Fruit fly (Drosophila melanogaster) whole organism, adult: Measurements from ENCODE around the gene Nlg3.

Experiments
- CG11617 ChIP-seq: fragments of 200-800 bp; sonication (Bioruptor generic); optimal IDR thresholded peaks from 2 replicates; lab custom pipeline; 2017; ENCODE audit warnings: mild to moderate bottlenecking, missing biosample characterization, missing genetic modification reagents, missing genetic modification characterization
- CG12768 ChIP-seq: fragments of 200-800 bp; sonication (Bioruptor generic); optimal IDR thresholded peaks from 2 replicates; lab custom pipeline; 2017; ENCODE audit warnings: missing biosample characterization, missing genetic modification characterization, mild to moderate bottlenecking, moderate library complexity, missing genetic modification reagents
- CG14711 ChIP-seq: fragments of 200-800 bp; sonication (Bioruptor generic); optimal IDR thresholded peaks from 2 replicates; lab custom pipeline; 2018; ENCODE audit warnings: missing biosample characterization, mild to moderate bottlenecking, missing genetic modification characterization, moderate library complexity
- CG1620 ChIP-seq: fragments of 200-800 bp; sonication (Bioruptor generic); optimal IDR thresholded peaks from 2 replicates; lab custom pipeline; 2016; ENCODE audit warnings: missing biosample characterization, missing genetic modification characterization
- CG33017 ChIP-seq: fragments of 200-800 bp; sonication (Bioruptor generic); optimal IDR thresholded peaks from 2 replicates; lab custom pipeline; 2018; ENCODE audit warnings: missing biosample characterization, mild to moderate bottlenecking, missing genetic modification characterization, moderate library complexity
- CG5204 ChIP-seq: fragments of 200-800 bp; sonication (Bioruptor generic); optimal IDR thresholded peaks from 2 replicates; lab custom pipeline; 2016; ENCODE audit warnings: missing biosample characterization, missing genetic modification characterization
- CG7045 ChIP-seq: fragments of 200-800 bp; sonication (Bioruptor generic); optimal IDR thresholded peaks from 2 replicates; lab custom pipeline; 2017; ENCODE audit warnings: missing biosample characterization, mild to moderate bottlenecking, missing genetic modification characterization
- CG7101 ChIP-seq: fragments of 200-800 bp; sonication (Bioruptor generic); optimal IDR thresholded peaks from 2 replicates; lab custom pipeline; 2018; ENCODE audit warnings: missing biosample characterization, mild to moderate bottlenecking, missing genetic modification characterization, moderate library complexity
- Clk ChIP-seq: fragments of 200-800 bp; sonication (Bioruptor generic); optimal IDR thresholded peaks from 2 replicates; lab custom pipeline; 2017; ENCODE audit warnings: missing biosample characterization, missing genetic modification characterization
- Crg-1 ChIP-seq: fragments of 200-800 bp; sonication (Bioruptor generic); optimal IDR thresholded peaks from 2 replicates; lab custom pipeline; 2016; ENCODE audit warnings: missing biosample characterization, missing genetic modification characterization
- Hr96 ChIP-seq: fragments of 200-800 bp; sonication (Bioruptor generic); optimal IDR thresholded peaks from 2 replicates; lab custom pipeline; 2016; ENCODE audit warnings: missing biosample characterization, missing genetic modification characterization
- Mnt ChIP-seq: fragments of 200-800 bp; sonication (Bioruptor generic); optimal IDR thresholded peaks from 2 replicates; lab custom pipeline; 2016; ENCODE audit warnings: missing biosample characterization, mild to moderate bottlenecking, missing genetic modification characterization
- bab1 ChIP-seq: fragments of 200-800 bp; sonication (Bioruptor generic); optimal IDR thresholded peaks from 3 replicates; lab custom pipeline; 2019; ENCODE audit warnings: missing biosample characterization, mild to moderate bottlenecking, missing genetic modification characterization, moderate library complexity
- cic ChIP-seq: fragments of 200-800 bp; sonication (Bioruptor generic); optimal IDR thresholded peaks from 2 replicates; lab custom pipeline; 2017; ENCODE audit warnings: missing biosample characterization, mild to moderate bottlenecking, missing genetic modification characterization, moderate library complexity
- cnc ChIP-seq, 2 experiments: fragments of >200 bp; optimal IDR thresholded peaks; 2 replicates each; lab custom pipeline; 2017
- kay ChIP-seq: fragments of 200-800 bp; sonication (Bioruptor generic); peaks from one replicate; lab custom pipeline; 2016; ENCODE audit warnings: missing biosample characterization, missing genetic modification characterization, borderline replicate concordance
- ovo ChIP-seq: fragments of 200-800 bp; sonication (Bioruptor generic); optimal IDR thresholded peaks from 2 replicates; lab custom pipeline; 2016; ENCODE audit warnings: missing biosample characterization, missing genetic modification characterization
- pad ChIP-seq: fragments of 200-800 bp; sonication (Bioruptor generic); optimal IDR thresholded peaks from 3 replicates; lab custom pipeline; 2017; ENCODE audit warnings: missing biosample characterization, missing genetic modification characterization, mild to moderate bottlenecking, moderate library complexity, missing genetic modification reagents
- tj ChIP-seq: fragments of 200-800 bp; sonication (Bioruptor generic); optimal IDR thresholded peaks from 3 replicates; lab custom pipeline; 2017; ENCODE audit warnings: missing biosample characterization, mild to moderate bottlenecking, missing genetic modification characterization, moderate library complexity
- toe ChIP-seq: fragments of 200-800 bp; sonication (Bioruptor generic); optimal IDR thresholded peaks from 2 replicates; lab custom pipeline; 2016; ENCODE audit warnings: missing biosample characterization, missing genetic modification characterization

The Nlg3 gene

dm6 chr3R:7538435-7538834 is 100.8 kb downstream of the Nlg3 start, which contains the start of gene alpha-Est4:
Gene alpha-Est4, minus strand, starts transcription at chr3R:7538615.
- no peak for TF ChIP-seq cnc (optimal IDR thresholded peaks at IDR 0.05; lab: Kevin White, UChicago)
- TF ChIP-seq kay: no peak
- no peak for TF ChIP-seq Crg-1 (GFP tag; lab: Kevin White, UChicago)
- no peak for TF ChIP-seq CG33017 (tag; lab: Kevin White, UChicago)
- TF ChIP-seq Hr96 (GFP tag; lab: Kevin White, UChicago): no peak
- no peak for TF ChIP-seq CG7045 (GFP tag; lab: Kevin White, UChicago)
- no peak for TF ChIP-seq pad (GFP tag; lab: Kevin White, UChicago)
- TF ChIP-seq CG5204 (GFP tag; lab: Kevin White, UChicago): no peak
- no peak for TF ChIP-seq CG1620
- TF ChIP-seq Mnt (GFP tag; lab: Kevin White, UChicago): no peak

DNA sequence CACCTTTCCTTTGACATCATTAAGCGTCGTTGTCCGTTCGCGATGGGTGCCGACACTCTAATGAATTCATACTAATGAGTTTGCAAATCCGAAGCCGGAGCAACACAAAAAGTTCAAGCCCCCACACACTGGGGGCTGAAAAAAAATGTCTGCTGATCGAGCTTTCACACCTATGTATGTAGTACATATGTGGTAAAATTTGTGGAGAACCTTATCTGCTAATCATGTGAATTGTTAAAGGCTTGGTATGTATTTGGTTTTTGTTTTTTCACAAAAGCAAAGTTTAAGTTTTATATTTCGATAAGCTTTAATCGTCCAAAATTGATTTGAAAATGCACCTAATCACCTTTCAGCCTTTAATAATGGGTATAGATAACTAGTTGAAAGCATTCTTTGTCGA is 103.0 kb downstream of the Nlg3 start, which contains the start of gene alpha-Est5:
TSS of gene alpha-Est5 (minus strand) at position 110 of the 400 bp plus-strand sequence.
- TF ChIP-seq Crg-1 (GFP tag; lab: Kevin White, UChicago): no peak
- TF ChIP-seq CG5204 (GFP tag; lab: Kevin White, UChicago): no peak
- TF ChIP-seq Clk (GFP tag; lab: Kevin White, UChicago): no peak
- TF ChIP-seq tj: peak; percentile 54
- TF ChIP-seq pad (GFP tag; lab: Kevin White, UChicago): no peak
- peak; percentile 21 for TF ChIP-seq toe (GFP tag; lab: Kevin White, UChicago)
- no peak for TF ChIP-seq CG14711 (tag; lab: Kevin White, UChicago)
- peak; percentile 40 for TF ChIP-seq CG33017 (tag; lab: Kevin White, UChicago)
- TF ChIP-seq ovo: no peak
- TF ChIP-seq kay: peak; percentile 87
- TF ChIP-seq cnc (optimal IDR thresholded peaks at IDR 0.05; lab: Kevin White, UChicago): peak in 1 of 2 experiments; percentile 55
- peak; percentile 4 for TF ChIP-seq Hr96 (GFP tag; lab: Kevin White, UChicago)
- peak; percentile 29 for TF ChIP-seq bab1 (GFP tag; lab: Kevin White, UChicago)
- peak; percentile 46 for TF ChIP-seq cic (GFP tag; lab: Kevin White, UChicago)
- peak; percentile 31 for TF ChIP-seq Mnt (GFP tag; lab: Kevin White, UChicago)
- no peak for TF ChIP-seq CG11617 (GFP tag; lab: Kevin White, UChicago)
- no peak for TF ChIP-seq CG7045 (GFP tag; lab: Kevin White, UChicago)
- no peak for TF ChIP-seq CG12768 (GFP tag; lab: Kevin White, UChicago)
- peak; percentile 41 for TF ChIP-seq CG1620
- TF ChIP-seq CG7101 (tag; lab: Kevin White, UChicago): peak; percentile 14

- no peak for TF ChIP-seq bab1 (GFP tag; lab: Kevin White, UChicago)
- TF ChIP-seq ovo: no peak
- no peak for TF ChIP-seq Mnt (GFP tag; lab: Kevin White, UChicago)
- no peak for TF ChIP-seq toe (GFP tag; lab: Kevin White, UChicago)
- no peak for TF ChIP-seq Hr96 (GFP tag; lab: Kevin White, UChicago)
- TF ChIP-seq CG5204 (GFP tag; lab: Kevin White, UChicago): no peak
- TF ChIP-seq cic (GFP tag; lab: Kevin White, UChicago): no peak
- no peak for TF ChIP-seq tj
- no peak for TF ChIP-seq CG7101 (tag; lab: Kevin White, UChicago)
- TF ChIP-seq CG1620: no peak
- no peak for TF ChIP-seq CG11617 (GFP tag; lab: Kevin White, UChicago)
- TF ChIP-seq CG33017 (tag; lab: Kevin White, UChicago): no peak
- TF ChIP-seq pad (GFP tag; lab: Kevin White, UChicago): no peak
- TF ChIP-seq Clk (GFP tag; lab: Kevin White, UChicago): no peak
Measured at dm6 chr3R:7535606-7536005, 103.6 kb downstream of the Nlg3 start.

DNA sequence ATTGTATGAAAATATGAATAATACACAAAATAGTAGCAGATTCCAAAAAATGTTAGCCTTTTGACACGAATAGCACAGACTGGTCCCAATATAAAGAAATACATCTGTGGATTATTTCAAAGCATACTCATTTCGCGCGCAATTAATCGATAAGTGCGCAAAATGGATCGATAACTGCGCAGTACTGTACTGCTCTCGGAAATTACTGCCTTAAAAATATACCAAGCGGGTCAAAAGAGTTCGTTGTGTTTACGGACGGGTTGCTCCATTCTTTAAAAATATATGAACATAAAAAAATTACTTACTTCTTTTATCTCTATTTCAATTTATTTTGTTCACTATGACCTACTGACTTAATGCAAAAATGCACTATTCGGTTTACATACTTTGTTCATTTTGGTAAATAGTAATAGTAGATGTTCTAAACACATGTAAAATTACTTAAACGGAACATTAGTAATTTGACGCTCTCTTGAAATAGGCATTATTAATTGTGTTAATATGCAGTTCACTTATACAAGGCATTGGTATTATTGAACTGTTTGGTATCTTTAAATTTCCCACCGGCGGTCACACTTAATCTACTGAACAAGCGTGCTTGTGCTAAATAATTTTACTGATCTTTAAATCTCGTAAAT is 108.9 kb downstream of the Nlg3 start, which contains the start of the genes Rtnl2 and alphaTub84D:
TSS of gene Rtnl2 (minus strand) at position 58 of the 638 bp plus-strand sequence.
TSS of gene alphaTub84D (plus strand) at position 570 of the 638 bp plus-strand sequence.
- no peak for TF ChIP-seq tj
- TF ChIP-seq Crg-1 (GFP tag; lab: Kevin White, UChicago): no peak
- no peak for TF ChIP-seq pad (GFP tag; lab: Kevin White, UChicago)
- no peak for TF ChIP-seq CG11617 (GFP tag; lab: Kevin White, UChicago)
- no peak for TF ChIP-seq ovo
- TF ChIP-seq bab1 (GFP tag; lab: Kevin White, UChicago): no peak
- no peak for TF ChIP-seq Clk (GFP tag; lab: Kevin White, UChicago)

DNA sequence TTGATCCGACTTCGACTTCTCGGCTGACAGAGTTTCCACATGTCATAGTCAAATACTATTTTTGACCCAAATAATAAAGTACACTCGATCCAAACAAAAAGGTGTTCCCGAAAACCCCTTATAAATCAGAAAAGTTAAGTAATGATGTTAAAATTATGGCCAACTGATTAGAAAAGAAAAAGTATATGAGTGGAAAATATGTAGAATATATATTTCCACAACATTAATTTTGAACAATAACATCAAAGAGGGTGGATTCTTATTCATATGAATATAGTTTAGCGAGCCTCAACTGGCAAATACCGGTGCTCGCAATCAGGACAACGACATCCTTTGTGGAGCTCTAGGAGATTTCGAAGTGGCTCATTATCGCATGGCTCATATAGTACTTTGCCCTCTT is 110.6 kb downstream of the Nlg3 start, which contains the start of gene alpha-Est6:
TSS of gene alpha-Est6 (minus strand) at position 101 of the 400 bp plus-strand sequence.
- TF ChIP-seq CG7045 (GFP tag; lab: Kevin White, UChicago) (no peak), Hr96 (GFP tag; lab: Kevin White, UChicago) (no peak)

dm6 chr3R:7524160-7524559 is 115.1 kb downstream of the Nlg3 start:
- TF ChIP-seq CG33017 (tag; lab: Kevin White, UChicago): peak; percentile 11
- no peak for TF ChIP-seq CG7101 (tag; lab: Kevin White, UChicago)
- TF ChIP-seq Clk (GFP tag; lab: Kevin White, UChicago): no peak
- no peak for TF ChIP-seq CG7045 (GFP tag; lab: Kevin White, UChicago)
- no peak for TF ChIP-seq CG11617 (GFP tag; lab: Kevin White, UChicago)
